Worm (Caenorhabditis elegans) whole organism, L4 larva: ENCODE results near the gene fos-1.
A peak's percentile ranks its signal among the peaks of the same experiment; 100 is the strongest.

Experiments
- F26F4.8 ChIP-seq: fragments of 200-800 bp; sonication (Bioruptor generic); conservative IDR thresholded peaks from 2 replicates; pipeline ENCODE4 v1.3.6; 2022; ENCODE audit warnings: missing genetic modification characterization, missing compliant biosample characterization
- T20F7.1 ChIP-seq: fragments of 200-800 bp; sonication (Bioruptor generic); optimal IDR thresholded peaks from 2 replicates; lab custom pipeline; 2018; ENCODE audit warnings: mild to moderate bottlenecking, missing genetic modification characterization, missing compliant biosample characterization
- Y75B8A.6 ChIP-seq: fragments of 200-800 bp; sonication (Bioruptor generic); IDR thresholded peaks from 2 replicates; pipeline ENCODE4 v1.3.6; 2022; ENCODE audit warnings: missing genetic modification reagents, missing genetic modification characterization, missing compliant biosample characterization
- aha-1 ChIP-seq: fragments of 150-350 bp; peaks from one replicate; lab custom pipeline; 2014; ENCODE audit warnings: missing biosample characterization, missing genetic modification characterization
- ceh-20 ChIP-seq: fragments of 200-800 bp; sonication (Bioruptor generic); IDR thresholded peaks from 2 replicates; pipeline ENCODE4 v1.3.6; 2022; ENCODE audit warnings: missing genetic modification reagents, missing genetic modification characterization, missing compliant biosample characterization
- ceh-28 ChIP-seq: fragments of 150-350 bp; optimal IDR thresholded peaks from 2 replicates; lab custom pipeline; 2014; ENCODE audit warnings: missing biosample characterization, missing genetic modification reagents, missing genetic modification characterization
- daf-16 ChIP-seq, 3 experiments: sonication (generic microtip); optimal IDR thresholded peaks; 2 replicates each; lab custom pipeline; 2016 to 2017; ENCODE audit warnings: missing genetic modification characterization in 3 of 3, missing genetic modification reagents in 3 of 3, mild to moderate bottlenecking in 2 of 3, missing compliant biosample characterization in 2 of 3, missing biosample characterization in 1 of 3, moderate library complexity in 1 of 3
- daf-8 ChIP-seq: fragments of 200-800 bp; sonication (Bioruptor generic); IDR thresholded peaks from 2 replicates; pipeline ENCODE4 v1.3.6; 2022; ENCODE audit warnings: missing genetic modification characterization, missing compliant biosample characterization
- dmd-6 ChIP-seq: fragments of 200-800 bp; sonication (Bioruptor generic); IDR thresholded peaks from 2 replicates; pipeline ENCODE4 v1.3.6; 2022; ENCODE audit warnings: missing genetic modification reagents, missing genetic modification characterization, missing compliant biosample characterization
- duxl-1 ChIP-seq: sonication (generic microtip); optimal IDR thresholded peaks from 2 replicates; lab custom pipeline; 2016; ENCODE audit warnings: mild to moderate bottlenecking, missing genetic modification characterization, moderate library complexity, missing compliant biosample characterization; ENCODE audit not compliant: poor library complexity
- fkh-10 ChIP-seq: fragments of 150-350 bp; optimal IDR thresholded peaks from 2 replicates; lab custom pipeline; 2014; ENCODE audit warnings: missing biosample characterization, missing genetic modification reagents, missing genetic modification characterization
- jun-1 ChIP-seq: fragments of 150-350 bp; optimal IDR thresholded peaks from 2 replicates; lab custom pipeline; 2014; ENCODE audit warnings: missing biosample characterization, missing genetic modification reagents, missing genetic modification characterization
- lin-1 ChIP-seq: fragments of 200-800 bp; sonication (Bioruptor generic); IDR thresholded peaks from 2 replicates; pipeline ENCODE4 v1.3.6; 2022; ENCODE audit warnings: missing genetic modification reagents, missing genetic modification characterization, missing compliant biosample characterization
- lin-39 ChIP-seq: fragments of 150-350 bp; optimal IDR thresholded peaks from 2 replicates; lab custom pipeline; 2014; ENCODE audit warnings: missing biosample characterization, missing genetic modification reagents, missing genetic modification characterization
- mdt-29 ChIP-seq: fragments of 200-800 bp; sonication (Bioruptor generic); IDR thresholded peaks from 2 replicates; pipeline ENCODE4 v1.3.6; 2022; ENCODE audit warnings: missing genetic modification reagents, missing genetic modification characterization, missing compliant biosample characterization
- mep-1 ChIP-seq: fragments of 150-350 bp; sonication (generic microtip); optimal IDR thresholded peaks from 3 replicates; lab custom pipeline; 2014; ENCODE audit warnings: missing biosample characterization, missing genetic modification characterization
- mes-2 ChIP-seq: sonication (generic microtip); optimal IDR thresholded peaks from 2 replicates; lab custom pipeline; 2016; ENCODE audit warnings: missing genotype, mild to moderate bottlenecking, missing genetic modification characterization, missing compliant biosample characterization; ENCODE audit not compliant: poor library complexity, severe bottlenecking
- mxl-3 ChIP-seq: fragments of 200-800 bp; sonication (Bioruptor generic); optimal IDR thresholded peaks from 2 replicates; lab custom pipeline; 2018; ENCODE audit warnings: mild to moderate bottlenecking, missing genetic modification characterization, missing compliant biosample characterization
- nhr-111 ChIP-seq: fragments of 200-800 bp; sonication (Bioruptor generic); optimal IDR thresholded peaks from 2 replicates; lab custom pipeline; 2018; ENCODE audit warnings: mild to moderate bottlenecking, missing genetic modification characterization, missing compliant biosample characterization
- pha-4 ChIP-seq, 2 experiments: fragments of 150-350 bp in 1 of 2; fragments of 200-800 bp in 1 of 2; sonication (Bioruptor generic) in 1 of 2; IDR thresholded peaks in 1 of 2; optimal IDR thresholded peaks in 1 of 2; 2 replicates each; pipeline versions ENCODE4 v1.3.6 to Lab custom; 2014 to 2022; ENCODE audit warnings: missing genetic modification characterization in 2 of 2, missing genetic modification reagents in 2 of 2, missing biosample characterization in 1 of 2, missing compliant biosample characterization in 1 of 2
- pqm-1 ChIP-seq: sonication (generic microtip); optimal IDR thresholded peaks from 2 replicates; lab custom pipeline; 2017; ENCODE audit warnings: missing biosample characterization, missing genetic modification characterization
- saeg-2 ChIP-seq: fragments of 200-800 bp; sonication (Bioruptor generic); IDR thresholded peaks from 2 replicates; pipeline ENCODE4 v1.3.6; 2022; ENCODE audit warnings: missing genetic modification reagents, missing genetic modification characterization, missing compliant biosample characterization
- spr-1 ChIP-seq: sonication (generic microtip); optimal IDR thresholded peaks from 2 replicates; lab custom pipeline; 2016; ENCODE audit warnings: mild to moderate bottlenecking, missing genetic modification characterization, missing compliant biosample characterization
- spr-3 ChIP-seq: fragments of 200-800 bp; sonication (Bioruptor generic); optimal IDR thresholded peaks from 2 replicates; lab custom pipeline; 2018; ENCODE audit warnings: mild to moderate bottlenecking, missing genetic modification characterization, missing compliant biosample characterization
- unc-130 ChIP-seq: sonication (generic microtip); optimal IDR thresholded peaks from 2 replicates; lab custom pipeline; 2016; ENCODE audit warnings: missing genetic modification reagents, missing genetic modification characterization, missing compliant biosample characterization
- vab-7 ChIP-seq: fragments of 200-800 bp; sonication (Bioruptor generic); IDR thresholded peaks from 2 replicates; pipeline ENCODE4 v1.3.6; 2022; ENCODE audit warnings: missing genetic modification reagents, missing genetic modification characterization, missing compliant biosample characterization
- zag-1 ChIP-seq: fragments of 150-350 bp; optimal IDR thresholded peaks from 2 replicates; lab custom pipeline; 2014; ENCODE audit warnings: missing biosample characterization, missing genetic modification characterization
- zfp-2 ChIP-seq: sonication (generic microtip); optimal IDR thresholded peaks from 2 replicates; lab custom pipeline; 2016; ENCODE audit warnings: mild to moderate bottlenecking, missing genetic modification characterization, missing compliant biosample characterization
- zip-2 ChIP-seq: fragments of 150-350 bp; optimal IDR thresholded peaks from 2 replicates; lab custom pipeline; 2014; ENCODE audit warnings: missing biosample characterization, missing genetic modification characterization

Gene fos-1

DNA sequence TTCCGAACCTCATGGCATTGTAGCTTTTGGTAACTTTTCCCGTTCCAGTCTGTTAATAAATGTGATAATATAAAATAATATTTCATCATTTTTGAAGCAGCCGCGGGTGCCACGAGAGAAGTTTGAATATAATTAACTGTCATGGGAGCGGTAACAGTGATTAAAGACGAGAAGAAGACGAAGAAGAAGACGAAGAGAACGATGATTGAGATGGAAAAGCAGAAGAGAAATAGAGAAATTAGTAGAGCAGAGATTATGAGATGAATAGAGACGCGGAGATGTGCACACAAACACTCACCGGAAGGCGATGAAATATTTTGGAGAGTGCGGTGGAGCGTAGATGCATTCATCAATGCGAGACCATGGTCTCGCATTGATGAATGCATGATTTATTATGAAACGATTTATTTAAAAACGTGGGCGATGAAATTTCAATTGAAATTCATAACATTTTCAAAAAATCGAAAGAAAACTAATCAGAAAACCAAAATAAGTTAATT is 49.8 kb downstream of the fos-1 start, which contains the start of gene seip-1 (continued):
- peak; percentile 77 for TF ChIP-seq fkh-10 (GFP tag; lab: Kevin White, UChicago)
- TF ChIP-seq mdt-29 (GFP tag; lab: Robert Waterston, UW) = no peak
- TF ChIP-seq ceh-28 (tag; lab: Kevin White, UChicago) = no peak
- TF ChIP-seq mep-1 = peak; percentile 94
- TF ChIP-seq duxl-1 (tag; lab: Kevin White, UChicago) = peak; percentile 32
- TF ChIP-seq saeg-2 = no peak
- TF ChIP-seq F26F4.8 = no peak
- no peak; the same call in 1 of the 2 replicates for TF ChIP-seq dmd-6
- TF ChIP-seq jun-1 (tag; lab: Kevin White, UChicago) = no peak
- TF ChIP-seq ceh-20 (GFP tag; lab: Robert Waterston, UW) = peak; percentile 72
- peak; percentile 16 for TF ChIP-seq zip-2 (tag; lab: Kevin White, UChicago)

DNA sequence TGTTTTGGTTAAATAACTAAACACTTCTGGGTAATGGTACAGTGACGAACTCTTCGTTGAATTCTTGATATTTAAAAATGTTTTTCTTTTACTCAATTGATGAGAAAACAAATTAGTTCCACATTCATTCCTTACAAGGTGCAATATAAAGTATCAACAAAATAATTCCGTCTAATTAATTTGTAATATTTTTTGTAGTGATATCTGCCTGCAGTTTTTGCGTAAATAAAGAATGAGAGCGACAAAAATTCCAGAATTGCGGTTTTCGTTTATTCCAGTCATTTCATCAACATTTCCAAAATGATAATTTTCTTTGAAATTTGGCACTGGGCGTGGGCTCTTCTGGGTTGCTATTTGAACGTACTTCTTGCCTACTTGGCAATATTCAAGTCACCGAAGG is 51.9 kb downstream of the fos-1 start, which contains the start of gene srd-20:
Gene srd-20 (plus strand): TSS at position 301 of the 400 bp plus-strand sequence.
- TF ChIP-seq mdt-29 (GFP tag; lab: Robert Waterston, UW) (no peak), pha-4 (GFP tag; IDR thresholded peaks at IDR 0.05; lab: Robert Waterston, UW) (no peak), pha-4 (tag; optimal IDR thresholded peaks at IDR 0.05; lab: Kevin White, UChicago) (no peak), nhr-111 (GFP tag; lab: Kevin White, UChicago) (no peak), vab-7 (GFP tag; lab: Robert Waterston, UW) (no peak), zfp-2 (no peak), mep-1 (no peak), pqm-1 (tag; lab: Kevin White, UChicago) (no peak), spr-1 (tag; lab: Kevin White, UChicago) (no peak), daf-8 (GFP tag; lab: Robert Waterston, UW) (no peak), mes-2 (tag; lab: Kevin White, UChicago) (no peak), dmd-6 (no peak), lin-1 (GFP tag; lab: Robert Waterston, UW) (no peak), unc-130 (GFP tag; lab: Kevin White, UChicago) (no peak), mxl-3 (no peak), Y75B8A.6 (GFP tag; lab: Robert Waterston, UW) (no peak), zag-1 (tag; lab: Kevin White, UChicago) (no peak), spr-3 (GFP tag; lab: Kevin White, UChicago) (no peak), T20F7.1 (GFP tag; lab: Kevin White, UChicago) (no peak), lin-39 (tag; lab: Kevin White, UChicago) (no peak)

DNA sequence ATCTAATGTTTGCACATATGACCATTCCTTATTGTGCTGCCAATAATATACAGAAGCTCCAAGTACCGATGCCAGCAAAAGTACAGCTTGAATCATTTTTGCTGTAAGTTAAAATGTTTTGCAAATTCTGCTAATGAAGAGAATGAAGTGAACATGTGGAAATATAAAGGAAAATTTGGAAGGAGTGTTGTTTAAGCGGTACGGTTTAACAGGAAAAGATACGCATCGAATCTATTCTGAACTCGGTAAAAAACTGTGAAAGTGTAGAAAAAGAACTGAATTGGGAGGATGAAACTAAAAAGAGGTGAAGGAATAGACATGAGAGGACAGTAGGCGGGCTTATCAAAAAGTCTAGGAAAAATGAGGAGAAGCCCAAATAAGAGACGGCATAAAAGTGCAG is 59.9 kb downstream of the fos-1 start, which contains the start of gene Y38A10A.2:
Gene Y38A10A.2 (minus strand): TSS at position 101 of the 400 bp plus-strand sequence.
- TF ChIP-seq unc-130 (GFP tag; lab: Kevin White, UChicago) (no peak), aha-1 (tag; lab: Kevin White, UChicago) (peak; percentile 10), daf-16 (GFP tag; optimal IDR thresholded peaks at IDR 0.05; lab: Kevin White, UChicago) (no peak), daf-16 (tag; optimal IDR thresholded peaks at IDR 0.05; lab: Kevin White, UChicago) (no peak)
